Worm (Caenorhabditis elegans) whole organism, L4 larva: Measurements from ENCODE around the gene H03G16.6.

Experiments used
- daf-12 ChIP-seq: fragments of 150-350 bp; optimal IDR thresholded peaks from 2 replicates; lab custom pipeline; 2014; ENCODE audit warnings: missing biosample characterization, missing genetic modification reagents, missing genetic modification characterization
- nhr-76 ChIP-seq: fragments of 150-350 bp; optimal IDR thresholded peaks from 2 replicates; lab custom pipeline; 2014; ENCODE audit warnings: missing biosample characterization, missing genetic modification characterization

ce11 chrX:15075170-15075569 lies 22.7 kb downstream of the H03G16.6 start:
- TF ChIP-seq nhr-76 (tag; lab: Kevin White, UChicago): no peak
- no peak for TF ChIP-seq daf-12
